Worm (Caenorhabditis elegans) whole organism, young adult: ENCODE measurements around the gene his-59.

Experiments
- B0336.3 ChIP-seq: fragments of 200-800 bp; sonication (Bioruptor generic); IDR thresholded peaks from 2 replicates; pipeline ENCODE4 v1.3.6; 2022; ENCODE audit warnings: missing genetic modification characterization, missing compliant biosample characterization
- C06A6.2 ChIP-seq: fragments of 200-800 bp; sonication (Bioruptor generic); conservative IDR thresholded peaks from 2 replicates; pipeline ENCODE4 v1.3.6; 2022; ENCODE audit warnings: missing genetic modification characterization, missing compliant biosample characterization
- F33H1.4 ChIP-seq: fragments of 200-800 bp; sonication (Bioruptor generic); IDR thresholded peaks from 2 replicates; pipeline ENCODE4 v1.3.6; 2022; ENCODE audit warnings: missing genetic modification reagents, missing genetic modification characterization, missing compliant biosample characterization
- F52B5.7 ChIP-seq: sonication (generic microtip); optimal IDR thresholded peaks from 2 replicates; lab custom pipeline; 2016; ENCODE audit warnings: mild to moderate bottlenecking, missing genetic modification characterization, missing compliant biosample characterization
- T07F8.4 ChIP-seq: sonication (generic microtip); optimal IDR thresholded peaks from 2 replicates; lab custom pipeline; 2016; ENCODE audit warnings: mild to moderate bottlenecking, missing genetic modification characterization, moderate library complexity, missing compliant biosample characterization
- T26A5.8 ChIP-seq: sonication (generic microtip); optimal IDR thresholded peaks from 2 replicates; lab custom pipeline; 2016; ENCODE audit warnings: missing genetic modification characterization, missing compliant biosample characterization
- Y53F4B.3 ChIP-seq: fragments of 200-800 bp; sonication (Bioruptor generic); IDR thresholded peaks from 2 replicates; pipeline ENCODE4 v1.3.6; 2022; ENCODE audit warnings: missing genetic modification reagents, missing genetic modification characterization, missing compliant biosample characterization
- Y56A3A.18 ChIP-seq: fragments of 200-800 bp; sonication (Bioruptor generic); IDR thresholded peaks from 2 replicates; pipeline ENCODE4 v1.3.6; 2022; ENCODE audit warnings: missing genetic modification reagents, missing genetic modification characterization, missing compliant biosample characterization
- Y67H2A.10 ChIP-seq: fragments of 200-800 bp; sonication (Bioruptor generic); conservative IDR thresholded peaks from 2 replicates; pipeline ENCODE4 v1.3.6; 2022; ENCODE audit warnings: missing genetic modification reagents, missing genetic modification characterization, missing compliant biosample characterization
- Y79H2A.3 ChIP-seq: fragments of 200-800 bp; sonication (Bioruptor generic); conservative IDR thresholded peaks from 2 replicates; pipeline ENCODE4 v1.3.6; 2022; ENCODE audit warnings: missing genetic modification reagents, missing genetic modification characterization, missing compliant biosample characterization
- ZK185.1 ChIP-seq: sonication (generic microtip); optimal IDR thresholded peaks from 2 replicates; lab custom pipeline; 2016; ENCODE audit warnings: mild to moderate bottlenecking, missing genetic modification characterization, missing compliant biosample characterization; ENCODE audit not compliant: poor library complexity, severe bottlenecking
- akir-1 ChIP-seq: fragments of 200-800 bp; sonication (Bioruptor generic); optimal IDR thresholded peaks from 2 replicates; lab custom pipeline; 2018; ENCODE audit warnings: mild to moderate bottlenecking, missing genetic modification characterization, moderate library complexity, missing compliant biosample characterization
- ama-1 ChIP-seq, 3 experiments: fragments of 150-350 bp in 1 of 3; sonication (generic microtip) in 2 of 3; optimal IDR thresholded peaks; 2 replicates each; lab custom pipeline; 2014 to 2018; ENCODE audit warnings: missing biosample characterization in 2 of 3, missing genetic modification characterization in 2 of 3, missing genetic modification reagents in 2 of 3
- aptf-3 ChIP-seq: fragments of 200-800 bp; sonication (Bioruptor generic); IDR thresholded peaks from 2 replicates; pipeline ENCODE4 v1.3.6; 2022; ENCODE audit warnings: missing genetic modification characterization, missing compliant biosample characterization
- atf-7 ChIP-seq: sonication (generic microtip); optimal IDR thresholded peaks from 2 replicates; lab custom pipeline; 2017; ENCODE audit warnings: mild to moderate bottlenecking, missing genetic modification characterization, missing compliant biosample characterization
- athp-1 ChIP-seq: sonication (generic microtip); optimal IDR thresholded peaks from 2 replicates; lab custom pipeline; 2017; ENCODE audit warnings: mild to moderate bottlenecking, missing genetic modification characterization, missing compliant biosample characterization
- bed-2 ChIP-seq: fragments of 200-800 bp; sonication (Bioruptor generic); IDR thresholded peaks from 2 replicates; pipeline ENCODE4 v1.3.6; 2022; ENCODE audit warnings: missing genetic modification reagents, missing genetic modification characterization, missing compliant biosample characterization
- ceh-100 ChIP-seq: fragments of 200-800 bp; sonication (Bioruptor generic); IDR thresholded peaks from 2 replicates; pipeline ENCODE4 v1.3.6; 2022; ENCODE audit warnings: missing genetic modification reagents, missing genetic modification characterization, missing compliant biosample characterization
- ceh-27 ChIP-seq: fragments of 200-800 bp; sonication (Bioruptor generic); optimal IDR thresholded peaks from 2 replicates; lab custom pipeline; 2018; ENCODE audit warnings: mild to moderate bottlenecking, missing genetic modification characterization, moderate library complexity, missing compliant biosample characterization
- ceh-91 ChIP-seq: fragments of 200-800 bp; sonication (Bioruptor generic); IDR thresholded peaks from 2 replicates; pipeline ENCODE4 v1.3.6; 2022; ENCODE audit warnings: missing genetic modification reagents, missing genetic modification characterization, missing compliant biosample characterization
- dox-1 ChIP-seq: fragments of 200-800 bp; sonication (Bioruptor generic); IDR thresholded peaks from 2 replicates; pipeline ENCODE4 v1.3.6; 2022; ENCODE audit warnings: missing genetic modification reagents, missing genetic modification characterization, missing compliant biosample characterization
- egl-18 ChIP-seq: fragments of 200-800 bp; sonication (Bioruptor generic); IDR thresholded peaks from 2 replicates; pipeline ENCODE4 v1.3.6; 2022; ENCODE audit warnings: missing genetic modification reagents, missing genetic modification characterization, missing compliant biosample characterization
- ets-4 ChIP-seq: fragments of 200-800 bp; sonication (Bioruptor generic); optimal IDR thresholded peaks from 2 replicates; lab custom pipeline; 2018; ENCODE audit warnings: mild to moderate bottlenecking, missing genetic modification characterization, missing compliant biosample characterization
- hlh-26 ChIP-seq: fragments of 200-800 bp; sonication (Bioruptor generic); conservative IDR thresholded peaks from 2 replicates; pipeline ENCODE4 v1.3.6; 2022; ENCODE audit warnings: missing genetic modification reagents, missing genetic modification characterization, missing compliant biosample characterization
- hmg-1.2 ChIP-seq: fragments of 200-800 bp; sonication (Bioruptor generic); IDR thresholded peaks from 2 replicates; pipeline ENCODE4 v1.3.6; 2022; ENCODE audit warnings: missing genetic modification reagents, missing genetic modification characterization, missing compliant biosample characterization
- lag-1 ChIP-seq: fragments of 200-800 bp; sonication (Bioruptor generic); IDR thresholded peaks from 2 replicates; pipeline ENCODE4 v1.3.6; 2022; ENCODE audit warnings: missing genetic modification reagents, missing genetic modification characterization, missing compliant biosample characterization
- lin-35 ChIP-seq, 3 experiments: fragments of 150-350 bp in 2 of 3; sonication (generic microtip) in 1 of 3; optimal IDR thresholded peaks; 2 replicates each; lab custom pipeline; 2014 to 2018; ENCODE audit warnings: missing biosample characterization in 3 of 3, missing genetic modification characterization in 3 of 3, missing genetic modification reagents in 3 of 3
- madf-10 ChIP-seq: sonication (generic microtip); optimal IDR thresholded peaks from 2 replicates; lab custom pipeline; 2016; ENCODE audit warnings: mild to moderate bottlenecking, missing genetic modification characterization, missing compliant biosample characterization
- mes-4 ChIP-seq: sonication (generic microtip); optimal IDR thresholded peaks from 2 replicates; lab custom pipeline; 2016; ENCODE audit warnings: missing genotype, missing genetic modification characterization, missing compliant biosample characterization
- mxl-1 ChIP-seq: sonication (generic microtip); optimal IDR thresholded peaks from 2 replicates; lab custom pipeline; 2016; ENCODE audit warnings: missing genetic modification characterization, missing compliant biosample characterization
- nfya-1 ChIP-seq: sonication (generic microtip); optimal IDR thresholded peaks from 2 replicates; lab custom pipeline; 2017; ENCODE audit warnings: antibody characterized with exemption, missing compliant biosample characterization, missing genetic modification characterization, borderline replicate concordance; ENCODE audit not compliant: insufficient read depth
- nfya-2 ChIP-seq: fragments of 200-800 bp; sonication (Bioruptor generic); IDR thresholded peaks from 2 replicates; pipeline ENCODE4 v1.3.6; 2022; ENCODE audit warnings: missing genetic modification reagents, missing genetic modification characterization, missing compliant biosample characterization
- nhr-80 ChIP-seq: sonication (generic microtip); optimal IDR thresholded peaks from 2 replicates; lab custom pipeline; 2016; ENCODE audit warnings: missing genetic modification characterization, missing compliant biosample characterization
- pha-4 ChIP-seq: fragments of 150-350 bp; sonication (generic microtip); optimal IDR thresholded peaks from 2 replicates; lab custom pipeline; 2014; ENCODE audit warnings: missing biosample characterization, missing genetic modification reagents, missing genetic modification characterization
- rec-8 ChIP-seq, 2 experiments: sonication (generic microtip); optimal IDR thresholded peaks; 2 replicates each; lab custom pipeline; 2016; ENCODE audit warnings: mild to moderate bottlenecking in 2 of 2, missing genetic modification characterization in 2 of 2, missing genetic modification reagents in 2 of 2, missing genotype in 2 of 2, missing biosample characterization in 1 of 2, missing compliant biosample characterization in 1 of 2, moderate library complexity in 1 of 2
- sdz-38 ChIP-seq: sonication (generic microtip); optimal IDR thresholded peaks from 2 replicates; lab custom pipeline; 2016; ENCODE audit warnings: missing genotype, missing genetic modification characterization, missing compliant biosample characterization
- snpc-1.1 ChIP-seq: sonication (generic microtip); optimal IDR thresholded peaks from 2 replicates; lab custom pipeline; 2017; ENCODE audit warnings: missing genetic modification characterization, mild to moderate bottlenecking, missing compliant biosample characterization, antibody characterized with exemption, moderate library complexity, missing genotype, missing genetic modification reagents; ENCODE audit not compliant: insufficient read depth
- snpc-4 ChIP-seq, 5 experiments: fragments of 150-350 bp in 1 of 5; sonication (generic microtip) in 4 of 5; optimal IDR thresholded peaks; 2 replicates each; lab custom pipeline; 2014 to 2018; ENCODE audit warnings: missing genetic modification characterization in 5 of 5, missing biosample characterization in 3 of 5, antibody characterized with exemption in 2 of 5, mild to moderate bottlenecking in 2 of 5, missing compliant biosample characterization in 2 of 5, missing genotype in 2 of 5, moderate library complexity in 2 of 5, missing genetic modification reagents in 1 of 5
- somi-1 ChIP-seq: fragments of 200-800 bp; sonication (Bioruptor generic); optimal IDR thresholded peaks from 2 replicates; lab custom pipeline; 2018; ENCODE audit warnings: mild to moderate bottlenecking, missing genetic modification characterization, missing compliant biosample characterization
- tbp1 ChIP-seq: fragments of 200-800 bp; sonication (Bioruptor generic); optimal IDR thresholded peaks from 2 replicates; lab custom pipeline; 2018; ENCODE audit warnings: mild to moderate bottlenecking, missing genetic modification characterization, missing compliant biosample characterization
- tbx-9 ChIP-seq: sonication (generic microtip); optimal IDR thresholded peaks from 2 replicates; lab custom pipeline; 2016; ENCODE audit warnings: borderline replicate concordance, missing genetic modification characterization, inconsistent platforms, missing compliant biosample characterization
- unc-130 ChIP-seq: sonication (generic microtip); optimal IDR thresholded peaks from 2 replicates; lab custom pipeline; 2016; ENCODE audit warnings: missing genetic modification reagents, missing genetic modification characterization, missing compliant biosample characterization
- unc-62 ChIP-seq: fragments of 150-350 bp; optimal IDR thresholded peaks from 2 replicates; lab custom pipeline; 2014; ENCODE audit warnings: missing biosample characterization, missing genetic modification reagents, missing genetic modification characterization
- xnd-1 ChIP-seq: sonication (generic microtip); optimal IDR thresholded peaks from 2 replicates; lab custom pipeline; 2016; ENCODE audit warnings: missing genotype, missing genetic modification reagents, missing genetic modification characterization, missing compliant biosample characterization
- zfh-2 ChIP-seq: fragments of 200-800 bp; sonication (Bioruptor generic); conservative IDR thresholded peaks from 2 replicates; pipeline ENCODE4 v1.3.6; 2022; ENCODE audit warnings: missing genetic modification reagents, missing genetic modification characterization, missing compliant biosample characterization
- zim-3 ChIP-seq: sonication (generic microtip); optimal IDR thresholded peaks from 2 replicates; lab custom pipeline; 2017; ENCODE audit warnings: mild to moderate bottlenecking, missing genetic modification characterization, moderate library complexity, missing compliant biosample characterization
- ztf-22 ChIP-seq: fragments of 200-800 bp; sonication (Bioruptor generic); optimal IDR thresholded peaks from 2 replicates; lab custom pipeline; 2018; ENCODE audit warnings: mild to moderate bottlenecking, missing genetic modification characterization, moderate library complexity, missing compliant biosample characterization
- ztf-6 ChIP-seq: fragments of 200-800 bp; sonication (Bioruptor generic); IDR thresholded peaks from 2 replicates; pipeline ENCODE4 v1.3.6; 2022; ENCODE audit warnings: missing genetic modification reagents, missing genetic modification characterization, missing compliant biosample characterization

his-59 gene

DNA sequence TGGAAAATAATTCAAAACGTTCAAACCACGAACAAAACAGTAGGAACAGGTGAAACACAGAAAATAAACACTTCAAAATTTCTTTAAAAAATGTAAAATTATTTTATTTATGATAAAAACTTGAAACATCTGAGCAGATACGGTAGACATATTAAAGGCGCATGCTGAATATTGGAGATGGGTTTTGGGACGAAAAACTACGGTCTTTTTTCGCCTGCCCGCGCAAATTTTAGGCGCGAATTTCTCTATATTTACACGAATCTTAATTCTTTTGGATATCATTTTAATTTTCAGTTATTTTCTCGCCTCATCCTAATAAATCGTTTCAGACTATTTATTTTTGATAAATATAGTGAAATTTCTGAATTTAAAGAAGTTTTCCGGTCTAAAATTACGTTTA is 10.4 kb upstream of the his-59 start (continued):
- TF ChIP-seq ZK185.1 (no peak), tbx-9 (no peak), pha-4 (tag; lab: Kevin White, UChicago) (no peak), rec-8 (tag; optimal IDR thresholded peaks at IDR 0.05; lab: Kevin White, UChicago) (no peak), mxl-1 (tag; lab: Kevin White, UChicago) (no peak), nhr-80 (no peak), unc-62 (no peak), somi-1 (GFP tag; lab: Kevin White, UChicago) (no peak), nfya-2 (GFP tag; lab: Robert Waterston, UW) (no peak), F52B5.7 (tag; lab: Kevin White, UChicago) (no peak), aptf-3 (GFP tag; lab: Robert Waterston, UW) (no peak), ets-4 (no peak), Y79H2A.3 (GFP tag; lab: Robert Waterston, UW) (no peak), sdz-38 (tag; lab: Kevin White, UChicago) (no peak), hmg-1.2 (peak; percentile 54), atf-7 (tag; lab: Kevin White, UChicago) (no peak), Y53F4B.3 (GFP tag; lab: Robert Waterston, UW) (no peak), hlh-26 (GFP tag; lab: Robert Waterston, UW) (no peak), bed-2 (GFP tag; lab: Robert Waterston, UW) (no peak), T07F8.4 (no peak), ceh-91 (GFP tag; lab: Robert Waterston, UW) (peak; percentile 92), madf-10 (tag; lab: Kevin White, UChicago) (no peak), Y67H2A.10 (GFP tag; lab: Robert Waterston, UW) (peak; percentile 56; the same call in 1 of the 2 replicates), ama-1 (optimal IDR thresholded peaks at IDR 0.05; lab: Kevin White, UChicago) (no peak), ama-1 (GFP tag; optimal IDR thresholded peaks at IDR 0.05; lab: Kevin White, UChicago) (no peak), C06A6.2 (no peak), unc-130 (GFP tag; lab: Kevin White, UChicago) (peak; percentile 79), snpc-4 (GFP tag; optimal IDR thresholded peaks at IDR 0.05; lab: Kevin White, UChicago) (peak; percentile 77), snpc-4 (tag; optimal IDR thresholded peaks at IDR 0.05; lab: Kevin White, UChicago) (peak in 3 of 4 experiments; percentile 40 to 61 (median 41)), B0336.3 (GFP tag; lab: Robert Waterston, UW) (0 out of 2 replicates have a peak, but pooled peaks have one; percentile 17), T26A5.8 (tag; lab: Kevin White, UChicago) (no peak), ztf-6 (GFP tag; lab: Robert Waterston, UW) (no peak), lag-1 (GFP tag; lab: Robert Waterston, UW) (no peak), xnd-1 (tag; lab: Kevin White, UChicago) (peak; percentile 95), akir-1 (GFP tag; lab: Kevin White, UChicago) (no peak), snpc-1.1 (tag; lab: Kevin White, UChicago) (peak; percentile 72), ceh-27 (GFP tag; lab: Kevin White, UChicago) (no peak), athp-1 (tag; lab: Kevin White, UChicago) (peak; percentile 37), ztf-22 (GFP tag; lab: Kevin White, UChicago) (no peak), nfya-1 (tag; lab: Kevin White, UChicago) (no peak), tbp1 (peak; percentile 69), dox-1 (GFP tag; lab: Robert Waterston, UW) (peak; percentile 88), Y56A3A.18 (GFP tag; lab: Robert Waterston, UW) (no peak), zfh-2 (GFP tag; lab: Robert Waterston, UW) (no peak), egl-18 (no peak), zim-3 (tag; lab: Kevin White, UChicago) (no peak), mes-4 (no peak), F33H1.4 (GFP tag; lab: Robert Waterston, UW) (peak; percentile 98), ceh-100 (GFP tag; lab: Robert Waterston, UW) (no peak), lin-35 (GFP tag; optimal IDR thresholded peaks at IDR 0.05; lab: Kevin White, UChicago) (peak in 2 of 3 experiments; percentile 25 to 64)
